Fruit fly (Drosophila melanogaster) whole organism, prepupa: ENCODE measurements around the gene Sap30.

ENCODE experiments used
- CG11294 ChIP-seq: fragments of 200-800 bp; sonication (Bioruptor generic); IDR thresholded peaks from 2 replicates; pipeline ENCODE4 v1.3.6; 2022; ENCODE audit warnings: missing biosample characterization, missing genetic modification characterization
- CG11902 ChIP-seq: fragments of 200-800 bp; sonication (Bioruptor generic); optimal IDR thresholded peaks from 3 replicates; lab custom pipeline; 2016; ENCODE audit warnings: missing biosample characterization, missing genetic modification characterization
- CG15336 ChIP-seq: fragments of 200-800 bp; sonication (Bioruptor generic); IDR thresholded peaks from 2 replicates; pipeline ENCODE4 v1.3.6; 2022; ENCODE audit warnings: missing biosample characterization, missing genetic modification characterization
- CG6854 ChIP-seq: fragments of 200-800 bp; sonication (Bioruptor generic); optimal IDR thresholded peaks from 2 replicates; lab custom pipeline; 2017; ENCODE audit warnings: missing biosample characterization, mild to moderate bottlenecking, missing genetic modification characterization
- CG8119 ChIP-seq: fragments of 200-800 bp; sonication (Bioruptor generic); IDR thresholded peaks from 3 replicates; pipeline ENCODE4 v1.3.6; 2022; ENCODE audit warnings: missing biosample characterization, missing genetic modification characterization
- CG8632 ChIP-seq: fragments of 200-800 bp; sonication (Bioruptor generic); optimal IDR thresholded peaks from 3 replicates; lab custom pipeline; 2016; ENCODE audit warnings: missing biosample characterization, missing genetic modification characterization
- Hr39 ChIP-seq: fragments of 200-800 bp; sonication (Bioruptor generic); optimal IDR thresholded peaks from 2 replicates; lab custom pipeline; 2016; ENCODE audit warnings: missing biosample characterization, missing genetic modification characterization
- Lpt ChIP-seq: fragments of 200-800 bp; sonication (Bioruptor generic); optimal IDR thresholded peaks from 3 replicates; lab custom pipeline; 2016; ENCODE audit warnings: missing biosample characterization, missing genetic modification characterization
- acj6 ChIP-seq: fragments of 200-800 bp; sonication (Bioruptor generic); optimal IDR thresholded peaks from 3 replicates; lab custom pipeline; 2016; ENCODE audit warnings: missing biosample characterization, missing genetic modification characterization
- dac ChIP-seq: fragments of 200-800 bp; sonication (Bioruptor generic); optimal IDR thresholded peaks from 2 replicates; lab custom pipeline; 2017; ENCODE audit warnings: missing biosample characterization, mild to moderate bottlenecking, missing genetic modification characterization
- fd85E ChIP-seq: fragments of 200-800 bp; sonication (Bioruptor generic); optimal IDR thresholded peaks from 3 replicates; lab custom pipeline; 2016; ENCODE audit warnings: missing biosample characterization, missing genetic modification characterization
- net ChIP-seq: fragments of 200-800 bp; sonication (Bioruptor generic); optimal IDR thresholded peaks from 3 replicates; lab custom pipeline; 2016; ENCODE audit warnings: missing biosample characterization, missing genetic modification characterization

- no peak for TF ChIP-seq net (GFP tag; lab: Kevin White, UChicago)
- no peak for TF ChIP-seq CG6854 (GFP tag; lab: Kevin White, UChicago)
- TF ChIP-seq CG11294 (GFP tag; lab: Robert Waterston, UW), result no peak
- no peak for TF ChIP-seq CG11902
- TF ChIP-seq fd85E (GFP tag; lab: Kevin White, UChicago), result no peak
- no peak for TF ChIP-seq CG8632 (GFP tag; lab: Kevin White, UChicago)
- TF ChIP-seq Hr39 (GFP tag; lab: Kevin White, UChicago), result no peak
- no peak for TF ChIP-seq dac (GFP tag; lab: Kevin White, UChicago)
- TF ChIP-seq Lpt (GFP tag; lab: Kevin White, UChicago), result no peak
- no peak for TF ChIP-seq CG8119
- no peak for TF ChIP-seq CG15336 (GFP tag; lab: Robert Waterston, UW)
- no peak for TF ChIP-seq acj6
Measured at dm6 chrX:16783141-16783715, 3.9 kb upstream of the Sap30 start, which contains the start of gene if.
